Fruit fly (Drosophila melanogaster): Measurements from ENCODE around the gene olf413.

The olf413 gene

dm6 chr3L:22276614-22277013 is 140.7 kb downstream of the olf413 start (continued):
- TF ChIP-seq Poxn (GFP tag; IDR thresholded peaks at IDR 0.05) (0 out of 2 replicates have a peak, but pooled peaks have one; percentile 13), chif (GFP tag; optimal IDR thresholded peaks at IDR 0.05) (no peak), CG1647 (GFP tag; optimal IDR thresholded peaks at IDR 0.05) (no peak), gcm (GFP tag; optimal IDR thresholded peaks at IDR 0.05) (no peak), CG30403 (GFP tag; optimal IDR thresholded peaks at IDR 0.05) (no peak), row (GFP tag; IDR thresholded peaks at IDR 0.05) (no peak; the same call in 2 of the 3 replicates), CG8388 (GFP tag; optimal IDR thresholded peaks at IDR 0.05) (no peak), Nf-YA (GFP tag; IDR thresholded peaks at IDR 0.05) (no peak), Six4 (GFP tag; optimal IDR thresholded peaks at IDR 0.05) (no peak), CG1603 (tag; optimal IDR thresholded peaks at IDR 0.05) (no peak), CG4328 (GFP tag; optimal IDR thresholded peaks at IDR 0.05) (no peak), pho (GFP tag; optimal IDR thresholded peaks at IDR 0.05) (peak; percentile 36), Taf1 (GFP tag; IDR thresholded peaks at IDR 0.05) (0 out of 2 replicates have a peak, but pooled peaks have one; percentile 30), CG15269 (tag; optimal IDR thresholded peaks at IDR 0.05) (peak; percentile 65), CG7839 (tag; optimal IDR thresholded peaks at IDR 0.05) (peak; percentile 27), gro (GFP tag; optimal IDR thresholded peaks at IDR 0.05) (peak; percentile 4), ase (GFP tag; IDR thresholded peaks at IDR 0.05) (no peak), CG6683 (GFP tag; optimal IDR thresholded peaks at IDR 0.05) (no peak), vfl (GFP tag; optimal IDR thresholded peaks at IDR 0.05) (no peak), eve (GFP tag; optimal IDR thresholded peaks at IDR 0.05) (no peak), CG13296 (GFP tag; optimal IDR thresholded peaks at IDR 0.05) (no peak), CG10209 (GFP tag; optimal IDR thresholded peaks at IDR 0.05) (no peak), CG11093 (GFP tag; IDR thresholded peaks at IDR 0.05) (no peak), sr (GFP tag; IDR thresholded peaks at IDR 0.05) (no peak), Hmr (GFP tag; optimal IDR thresholded peaks at IDR 0.05) (no peak), CG16815 (GFP tag; optimal IDR thresholded peaks at IDR 0.05) (no peak), CG31388 (GFP tag; optimal IDR thresholded peaks at IDR 0.05) (no peak), Vsx1 (GFP tag; optimal IDR thresholded peaks at IDR 0.05) (no peak), CG4424 (GFP tag; optimal IDR thresholded peaks at IDR 0.05) (peak; percentile 13), CG6689 (GFP tag; IDR thresholded peaks at IDR 0.05) (peak; percentile 37; the same call in 1 of the 2 replicates), her (GFP tag; optimal IDR thresholded peaks at IDR 0.05) (peak; percentile 3), Opbp (GFP tag; IDR thresholded peaks at IDR 0.05; ENCODE audit: partially characterized antibody) (no peak), crol (GFP tag; IDR thresholded peaks at IDR 0.05) (no peak; the same call in none of the 2 replicates), Hr78 (GFP tag; optimal IDR thresholded peaks at IDR 0.05) (no peak), usp (GFP tag; optimal IDR thresholded peaks at IDR 0.05) (no peak), CG12769 (tag; optimal IDR thresholded peaks at IDR 0.05) (peak; percentile 52), Lim3 (GFP tag; IDR thresholded peaks at IDR 0.05) (no peak), PHDP (tag; optimal IDR thresholded peaks at IDR 0.05) (peak; percentile 62), nau (GFP tag; optimal IDR thresholded peaks at IDR 0.05) (no peak), CG10366 (GFP tag; IDR thresholded peaks at IDR 0.05) (peak; percentile 51), CG12219 (GFP tag; optimal IDR thresholded peaks at IDR 0.05) (peak; percentile 20), CG5245 (GFP tag; optimal IDR thresholded peaks at IDR 0.05) (no peak), HLH4C (GFP tag; IDR thresholded peaks at IDR 0.05; ENCODE audit: partially characterized antibody) (no peak), pfk (GFP tag; optimal IDR thresholded peaks at IDR 0.05) (no peak), CG5953 (GFP tag; IDR thresholded peaks at IDR 0.05) (peak; percentile 48; the same call in 1 of the 2 replicates), unpg (GFP tag; optimal IDR thresholded peaks at IDR 0.05) (peak; percentile 59), sens-2 (GFP tag; IDR thresholded peaks at IDR 0.05) (no peak), Jarid2 (GFP tag; optimal IDR thresholded peaks at IDR 0.05) (no peak), CG11398 (GFP tag; optimal IDR thresholded peaks at IDR 0.05) (no peak), Stat92E (GFP tag; optimal IDR thresholded peaks at IDR 0.05) (no peak), E2f1 (GFP tag; IDR thresholded peaks at IDR 0.05) (peak; percentile 36; the same call in 1 of the 2 replicates)
